Worm (Caenorhabditis elegans) whole organism, L1 larva: Measurements from ENCODE around the gene ced-5.

Experiments
- lin-39 ChIP-seq: fragments of 150-350 bp; optimal IDR thresholded peaks from 2 replicates; lab custom pipeline; 2014; ENCODE audit warnings: missing biosample characterization, missing genetic modification reagents, missing genetic modification characterization
- mep-1 ChIP-seq: fragments of 150-350 bp; optimal IDR thresholded peaks from 2 replicates; lab custom pipeline; 2014; ENCODE audit warnings: missing biosample characterization, missing genetic modification characterization
- unc-62 ChIP-seq: fragments of 150-350 bp; optimal IDR thresholded peaks from 2 replicates; lab custom pipeline; 2014; ENCODE audit warnings: missing biosample characterization, missing genetic modification reagents, missing genetic modification characterization

DNA sequence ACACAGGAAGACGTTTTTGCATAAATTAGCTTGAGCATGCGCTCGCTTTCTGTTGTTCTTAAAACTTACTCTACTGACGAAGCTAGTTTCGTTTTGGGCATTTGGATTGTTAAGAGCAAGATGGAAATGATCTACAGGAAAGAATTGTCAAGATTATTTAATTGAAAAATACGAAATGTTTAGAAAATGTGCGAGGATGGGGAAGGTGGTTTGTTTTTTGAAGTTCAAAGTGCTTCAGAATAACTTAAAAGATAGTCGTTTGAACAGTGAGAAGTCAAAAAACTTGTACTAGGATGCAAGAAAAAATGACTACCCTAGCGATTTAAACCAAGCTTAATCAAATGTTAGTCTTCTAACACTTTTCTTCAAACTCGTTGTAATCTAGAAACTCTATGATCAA, 26.8 kb upstream of the ced-5 start, which contains the start of gene srb-17:
- TF ChIP-seq lin-39 (tag; lab: Kevin White, UChicago), result no peak
- TF ChIP-seq mep-1 (tag; lab: Kevin White, UChicago), result no peak
- no peak for TF ChIP-seq unc-62 (GFP tag; lab: Kevin White, UChicago)
